Fruit fly (Drosophila melanogaster) whole organism, embryonic: ENCODE results near the gene tinc.
A peak's percentile ranks its signal among the peaks of the same experiment; 100 is the strongest.

Experiments
- B-H2 ChIP-seq: fragments of 200-800 bp; sonication (Bioruptor generic); optimal IDR thresholded peaks from 2 replicates; lab custom pipeline; 2018; ENCODE audit warnings: missing biosample characterization, mild to moderate bottlenecking, missing genetic modification characterization
- CG10321 ChIP-seq: fragments of 200-800 bp; sonication (Bioruptor generic); IDR thresholded peaks from 2 replicates; pipeline ENCODE4 v1.3.6; 2022; ENCODE audit warnings: missing biosample characterization, missing genetic modification characterization
- CG13296 ChIP-seq: fragments of 200-800 bp; sonication (Bioruptor generic); optimal IDR thresholded peaks from 3 replicates; lab custom pipeline; 2018; ENCODE audit warnings: missing biosample characterization, mild to moderate bottlenecking, missing genetic modification characterization
- CG13775 ChIP-seq: fragments of 200-800 bp; sonication (Bioruptor generic); optimal IDR thresholded peaks from 3 replicates; lab custom pipeline; 2017; ENCODE audit warnings: missing biosample characterization, mild to moderate bottlenecking, missing genetic modification characterization
- CG14014 ChIP-seq: fragments of 200-800 bp; sonication (Bioruptor generic); IDR thresholded peaks from 2 replicates; pipeline ENCODE4 v1.3.6; 2022; ENCODE audit warnings: missing biosample characterization, missing genetic modification characterization
- CG14050 ChIP-seq: fragments of 200-800 bp; sonication (Bioruptor generic); IDR thresholded peaks from 3 replicates; pipeline ENCODE4 v1.3.6; 2022; ENCODE audit warnings: missing biosample characterization, missing genetic modification characterization
- CG17361 ChIP-seq: fragments of 200-800 bp; sonication (Bioruptor generic); IDR thresholded peaks from 3 replicates; pipeline ENCODE4 v1.3.6; 2022; ENCODE audit warnings: missing biosample characterization, missing genetic modification characterization
- CG17802 ChIP-seq: fragments of 200-800 bp; sonication (Bioruptor generic); optimal IDR thresholded peaks from 2 replicates; lab custom pipeline; 2018; ENCODE audit warnings: missing biosample characterization, mild to moderate bottlenecking, missing genetic modification characterization, moderate library complexity
- CG18599 ChIP-seq: fragments of 200-800 bp; sonication (Bioruptor generic); optimal IDR thresholded peaks from 3 replicates; lab custom pipeline; 2017; ENCODE audit warnings: missing biosample characterization, missing genetic modification characterization, mild to moderate bottlenecking, moderate library complexity, missing genetic modification reagents
- CG3163 ChIP-seq: fragments of 200-800 bp; sonication (Bioruptor generic); optimal IDR thresholded peaks from 3 replicates; lab custom pipeline; 2016; ENCODE audit warnings: missing biosample characterization, missing genetic modification characterization
- CG32767 ChIP-seq: fragments of 200-800 bp; sonication (Bioruptor generic); IDR thresholded peaks from 2 replicates; pipeline ENCODE4 v1.3.6; 2022; ENCODE audit warnings: missing biosample characterization, missing genetic modification characterization
- CG4617 ChIP-seq: fragments of 200-800 bp; sonication (Bioruptor generic); optimal IDR thresholded peaks from 3 replicates; lab custom pipeline; 2016; ENCODE audit warnings: missing biosample characterization, missing genetic modification characterization, borderline replicate concordance
- CG4707 ChIP-seq: fragments of 200-800 bp; sonication (Bioruptor generic); optimal IDR thresholded peaks from 2 replicates; lab custom pipeline; 2018; ENCODE audit warnings: missing biosample characterization, mild to moderate bottlenecking, missing genetic modification characterization, moderate library complexity
- CG4854 ChIP-seq: fragments of 200-800 bp; sonication (Bioruptor generic); optimal IDR thresholded peaks from 2 replicates; lab custom pipeline; 2016; ENCODE audit warnings: missing biosample characterization, missing genetic modification characterization, inconsistent platforms
- CG9817 ChIP-seq: fragments of 200-800 bp; sonication (Bioruptor generic); optimal IDR thresholded peaks from 2 replicates; lab custom pipeline; 2018; ENCODE audit warnings: missing biosample characterization, mild to moderate bottlenecking, missing genetic modification characterization, moderate library complexity
- CTCF ChIP-seq: fragments of 200-800 bp; sonication (Bioruptor generic); optimal IDR thresholded peaks from 2 replicates; lab custom pipeline; 2017; ENCODE audit warnings: missing biosample characterization, mild to moderate bottlenecking, missing genetic modification characterization, moderate library complexity
- D ChIP-seq, 2 experiments: fragments of 200-800 bp in 1 of 2; fragments of >200 bp in 1 of 2; sonication (Bioruptor generic) in 1 of 2; optimal IDR thresholded peaks; 2 replicates in 1 of 2; 3 replicates in 1 of 2; lab custom pipeline; 2017; ENCODE audit warnings: mild to moderate bottlenecking in 1 of 2, missing biosample characterization in 1 of 2, missing genetic modification characterization in 1 of 2, missing genetic modification reagents in 1 of 2
- ERR ChIP-seq: fragments of 200-800 bp; sonication (Bioruptor generic); optimal IDR thresholded peaks from 2 replicates; lab custom pipeline; 2016; ENCODE audit warnings: missing biosample characterization, missing genetic modification characterization
- Ets65A ChIP-seq: fragments of 200-800 bp; sonication (Bioruptor generic); peaks from one replicate; lab custom pipeline; 2016; ENCODE audit warnings: missing biosample characterization, missing genetic modification characterization
- Gsc ChIP-seq: fragments of 200-800 bp; sonication (Bioruptor generic); IDR thresholded peaks from 2 replicates; pipeline ENCODE4 v1.3.6; 2022; ENCODE audit warnings: missing biosample characterization, missing genetic modification characterization
- H15 ChIP-seq: fragments of 200-800 bp; sonication (Bioruptor generic); IDR thresholded peaks from 3 replicates; pipeline ENCODE4 v1.3.6; 2022; ENCODE audit warnings: missing biosample characterization, missing genetic modification characterization
- Hand ChIP-seq: fragments of 200-800 bp; sonication (Bioruptor generic); optimal IDR thresholded peaks from 2 replicates; lab custom pipeline; 2017; ENCODE audit warnings: mild to moderate bottlenecking, missing biosample characterization, missing genetic modification reagents, missing genetic modification characterization
- Hsf ChIP-seq: fragments of 200-800 bp; sonication (Bioruptor generic); optimal IDR thresholded peaks from 3 replicates; lab custom pipeline; 2016; ENCODE audit warnings: missing biosample characterization, missing genetic modification characterization
- Jarid2 ChIP-seq: fragments of 200-800 bp; sonication (Bioruptor generic); optimal IDR thresholded peaks from 3 replicates; lab custom pipeline; 2017; ENCODE audit warnings: mild to moderate bottlenecking, missing biosample characterization, missing genetic modification reagents, missing genetic modification characterization
- MBD-R2 ChIP-seq: fragments of 200-800 bp; sonication (Bioruptor generic); IDR thresholded peaks from 2 replicates; pipeline ENCODE4 v1.3.6; 2022; ENCODE audit warnings: missing biosample characterization, missing genetic modification characterization
- Nf-YB ChIP-seq: fragments of 200-800 bp; sonication (Bioruptor generic); optimal IDR thresholded peaks from 3 replicates; lab custom pipeline; 2019; ENCODE audit warnings: missing biosample characterization, mild to moderate bottlenecking, missing genetic modification characterization, moderate library complexity
- Side ChIP-seq: fragments of 200-800 bp; sonication (Bioruptor generic); optimal IDR thresholded peaks from 2 replicates; lab custom pipeline; 2016; ENCODE audit warnings: missing biosample characterization, missing genetic modification characterization
- ab ChIP-seq: fragments of 200-800 bp; sonication (Bioruptor generic); optimal IDR thresholded peaks from 2 replicates; lab custom pipeline; 2016; ENCODE audit warnings: missing biosample characterization, missing genetic modification characterization
- cato ChIP-seq: fragments of 200-800 bp; sonication (Bioruptor generic); optimal IDR thresholded peaks from 2 replicates; lab custom pipeline; 2016; ENCODE audit warnings: missing biosample characterization, missing genetic modification characterization, borderline replicate concordance
- esg ChIP-seq: fragments of 200-800 bp; sonication (Bioruptor generic); conservative IDR thresholded peaks from 2 replicates; pipeline ENCODE4 v1.3.6; 2022; ENCODE audit warnings: missing biosample characterization, missing genetic modification characterization
- fd3F ChIP-seq: fragments of 200-800 bp; sonication (Bioruptor generic); optimal IDR thresholded peaks from 2 replicates; lab custom pipeline; 2018; ENCODE audit warnings: missing biosample characterization, mild to moderate bottlenecking, missing genetic modification characterization, moderate library complexity
- ham ChIP-seq: fragments of 200-800 bp; sonication (Bioruptor generic); IDR thresholded peaks from 2 replicates; pipeline ENCODE4 v1.3.6; 2022; ENCODE audit warnings: missing biosample characterization, missing genetic modification characterization
- her ChIP-seq: fragments of 200-800 bp; sonication (Bioruptor generic); optimal IDR thresholded peaks from 2 replicates; lab custom pipeline; 2016; ENCODE audit warnings: missing biosample characterization, missing genetic modification characterization
- hkb ChIP-seq, 2 experiments: fragments of 200-800 bp in 1 of 2; fragments of >200 bp in 1 of 2; sonication (Bioruptor generic) in 1 of 2; IDR thresholded peaks in 1 of 2; optimal IDR thresholded peaks in 1 of 2; 2 replicates each; pipeline versions ENCODE4 v1.3.6 to Lab custom; 2017 to 2022; ENCODE audit warnings: missing biosample characterization in 1 of 2, missing genetic modification characterization in 1 of 2
- inv ChIP-seq: fragments of 200-800 bp; sonication (Bioruptor generic); IDR thresholded peaks from 2 replicates; pipeline ENCODE4 v1.3.6; 2022; ENCODE audit warnings: missing biosample characterization, missing genetic modification characterization; ENCODE audit not compliant: partially characterized antibody
- jigr1 ChIP-seq: fragments of 200-800 bp; sonication (Bioruptor generic); IDR thresholded peaks from 3 replicates; pipeline ENCODE4 v1.3.6; 2022; ENCODE audit warnings: missing biosample characterization, missing genetic modification characterization
- luna ChIP-seq: fragments of 200-800 bp; sonication (Bioruptor generic); optimal IDR thresholded peaks from 2 replicates; lab custom pipeline; 2016; ENCODE audit warnings: missing biosample characterization, missing genetic modification characterization
- nerfin-2 ChIP-seq: fragments of 200-800 bp; sonication (Bioruptor generic); IDR thresholded peaks from 2 replicates; pipeline ENCODE4 v1.3.6; 2022; ENCODE audit warnings: missing biosample characterization, missing genetic modification characterization; ENCODE audit not compliant: partially characterized antibody
- nmo ChIP-seq: fragments of 200-800 bp; sonication (Bioruptor generic); optimal IDR thresholded peaks from 2 replicates; lab custom pipeline; 2018; ENCODE audit warnings: missing biosample characterization, mild to moderate bottlenecking, missing genetic modification characterization, moderate library complexity
- nom ChIP-seq: fragments of 200-800 bp; sonication (Bioruptor generic); optimal IDR thresholded peaks from 2 replicates; lab custom pipeline; 2017; ENCODE audit warnings: missing biosample characterization, missing genetic modification characterization, mild to moderate bottlenecking, moderate library complexity, missing genetic modification reagents
- p53 ChIP-seq: fragments of 200-800 bp; sonication (Bioruptor generic); optimal IDR thresholded peaks from 2 replicates; lab custom pipeline; 2016; ENCODE audit warnings: missing biosample characterization, missing genetic modification characterization
- pum ChIP-seq: fragments of 200-800 bp; sonication (Bioruptor generic); optimal IDR thresholded peaks from 2 replicates; lab custom pipeline; 2016; ENCODE audit warnings: missing biosample characterization, missing genetic modification characterization
- ranshi ChIP-seq: fragments of 200-800 bp; sonication (Bioruptor generic); IDR thresholded peaks from 2 replicates; pipeline ENCODE4 v1.3.6; 2022; ENCODE audit warnings: missing biosample characterization, missing genetic modification characterization
- row ChIP-seq: fragments of 200-800 bp; sonication (Bioruptor generic); IDR thresholded peaks from 3 replicates; pipeline ENCODE4 v1.3.6; 2022; ENCODE audit warnings: missing biosample characterization, missing genetic modification characterization
- sens ChIP-seq: fragments of 200-800 bp; sonication (Bioruptor generic); peaks from one replicate; lab custom pipeline; 2016; ENCODE audit warnings: missing biosample characterization, missing genetic modification characterization
- seq ChIP-seq: fragments of 200-800 bp; sonication (Bioruptor generic); IDR thresholded peaks from 2 replicates; pipeline ENCODE4 v1.3.6; 2022; ENCODE audit warnings: missing biosample characterization, missing genetic modification characterization
- toy ChIP-seq: fragments of 200-800 bp; sonication (Bioruptor generic); IDR thresholded peaks from 2 replicates; pipeline ENCODE4 v1.3.6; 2022; ENCODE audit warnings: missing biosample characterization, missing genetic modification characterization
- vnd ChIP-seq: fragments of 200-800 bp; sonication (Bioruptor generic); IDR thresholded peaks from 3 replicates; pipeline ENCODE4 v1.3.6; 2022; ENCODE audit warnings: missing biosample characterization, missing genetic modification characterization; ENCODE audit not compliant: partially characterized antibody
- yki ChIP-seq: fragments of >200 bp; optimal IDR thresholded peaks from 3 replicates; lab custom pipeline; 2018
- z ChIP-seq: fragments of 200-800 bp; sonication (Bioruptor generic); IDR thresholded peaks from 3 replicates; pipeline ENCODE4 v1.3.6; 2022; ENCODE audit warnings: missing biosample characterization, missing genetic modification characterization

Gene tinc

DNA sequence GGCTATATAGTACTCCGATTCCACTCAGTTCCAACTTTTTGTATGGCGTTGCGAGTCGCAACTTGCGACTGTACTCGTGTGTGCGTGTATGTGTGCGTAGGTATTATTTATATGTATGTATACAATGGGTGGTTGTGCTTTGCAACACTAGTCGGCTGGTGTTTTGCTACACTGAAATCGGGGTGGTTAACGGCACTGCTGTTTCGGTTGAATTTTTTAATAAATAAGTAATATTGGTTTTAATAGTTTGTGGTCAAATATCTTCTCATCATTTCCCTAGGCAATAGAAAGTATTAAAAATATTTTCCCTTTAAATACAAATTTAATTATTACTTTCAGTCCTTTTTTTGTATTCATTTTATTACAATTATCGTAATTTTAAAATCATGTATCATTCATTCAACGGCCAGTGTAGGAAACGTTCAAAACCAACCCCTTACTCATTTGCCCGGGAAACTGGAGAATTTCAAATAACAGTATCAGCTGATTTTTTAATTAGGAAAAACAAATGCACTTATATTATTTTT is 13.1 kb upstream of the tinc start, which contains the start of gene CG7379 (continued):
- TF ChIP-seq jigr1 (GFP tag; lab: Robert Waterston, UW) (peak; percentile 38; the same call in 1 of the 3 replicates), pum (GFP tag; lab: Kevin White, UChicago) (peak; percentile 77), seq (GFP tag; lab: Robert Waterston, UW) (peak; percentile 68), ab (GFP tag; lab: Kevin White, UChicago) (peak; percentile 24), D (optimal IDR thresholded peaks at IDR 0.05; lab: Kevin White, UChicago) (no peak), D (GFP tag; optimal IDR thresholded peaks at IDR 0.05; lab: Kevin White, UChicago) (peak; percentile 72), Hsf (GFP tag; lab: Kevin White, UChicago) (peak; percentile 88), CG17802 (tag; lab: Kevin White, UChicago) (peak; percentile 89), nom (GFP tag; lab: Kevin White, UChicago) (peak; percentile 79), CG17361 (GFP tag; lab: Robert Waterston, UW) (peak; percentile 86), cato (GFP tag; lab: Kevin White, UChicago) (peak; percentile 83), CG13775 (GFP tag; lab: Kevin White, UChicago) (peak; percentile 75), p53 (peak; percentile 57), ranshi (GFP tag; lab: Robert Waterston, UW) (peak; percentile 79; the same call in 1 of the 2 replicates), CG4854 (GFP tag; lab: Kevin White, UChicago) (peak; percentile 83), fd3F (GFP tag; lab: Kevin White, UChicago) (peak; percentile 67), sens (GFP tag; lab: Kevin White, UChicago) (peak; percentile 92), CG18599 (GFP tag; lab: Kevin White, UChicago) (peak; percentile 92), yki (lab: Kevin White, UChicago) (no peak), ham (no peak), CTCF (GFP tag; lab: Kevin White, UChicago) (peak; percentile 28), MBD-R2 (GFP tag; lab: Robert Waterston, UW) (peak; percentile 89), ERR (GFP tag; lab: Kevin White, UChicago) (peak; percentile 76), H15 (GFP tag; lab: Robert Waterston, UW) (peak; percentile 72; the same call in 2 of the 3 replicates), Ets65A (GFP tag; lab: Kevin White, UChicago) (peak; percentile 99), Jarid2 (GFP tag; lab: Kevin White, UChicago) (no peak), CG9817 (peak; percentile 84), CG4707 (GFP tag; lab: Kevin White, UChicago) (peak; percentile 59), CG10321 (GFP tag; lab: Robert Waterston, UW) (no peak), CG14050 (GFP tag; lab: Robert Waterston, UW) (peak; percentile 36; the same call in 1 of the 3 replicates), hkb (optimal IDR thresholded peaks at IDR 0.05; lab: Kevin White, UChicago) (peak; percentile 48), hkb (GFP tag; IDR thresholded peaks at IDR 0.05; lab: Robert Waterston, UW) (peak; percentile 54), nmo (GFP tag; lab: Kevin White, UChicago) (peak; percentile 81), CG3163 (peak; percentile 62), CG13296 (peak; percentile 75), inv (GFP tag; lab: Robert Waterston, UW) (no peak), vnd (no peak), CG32767 (GFP tag; lab: Robert Waterston, UW) (peak; percentile 78), esg (GFP tag; lab: Robert Waterston, UW) (no peak), her (peak; percentile 63), Gsc (GFP tag; lab: Robert Waterston, UW) (no peak), z (GFP tag; lab: Robert Waterston, UW) (no peak), luna (GFP tag; lab: Kevin White, UChicago) (peak; percentile 41), toy (GFP tag; lab: Robert Waterston, UW) (no peak), Side (GFP tag; lab: Kevin White, UChicago) (peak; percentile 68), Hand (GFP tag; lab: Kevin White, UChicago) (no peak), row (GFP tag; lab: Robert Waterston, UW) (peak; percentile 69), B-H2 (GFP tag; lab: Kevin White, UChicago) (peak; percentile 94), CG4617 (GFP tag; lab: Kevin White, UChicago) (peak; percentile 84), nerfin-2 (no peak), CG14014 (GFP tag; lab: Robert Waterston, UW) (peak; percentile 74), Nf-YB (GFP tag; lab: Kevin White, UChicago) (peak; percentile 22)
